Worm (Caenorhabditis elegans) whole organism, L4 larva: Measurements from ENCODE around the gene oac-54.

ENCODE experiments used
- F10B5.3 ChIP-seq: sonication (generic microtip); optimal IDR thresholded peaks from 2 replicates; lab custom pipeline; 2016; ENCODE audit warnings: mild to moderate bottlenecking, missing genetic modification characterization, missing compliant biosample characterization
- Y105C5A.15 ChIP-seq: fragments of 200-800 bp; sonication (Bioruptor generic); IDR thresholded peaks from 2 replicates; pipeline ENCODE4 v1.3.6; 2022; ENCODE audit warnings: missing genetic modification characterization, missing compliant biosample characterization
- Y75B8A.6 ChIP-seq: fragments of 200-800 bp; sonication (Bioruptor generic); IDR thresholded peaks from 2 replicates; pipeline ENCODE4 v1.3.6; 2022; ENCODE audit warnings: missing genetic modification reagents, missing genetic modification characterization, missing compliant biosample characterization
- aha-1 ChIP-seq: fragments of 150-350 bp; peaks from one replicate; lab custom pipeline; 2014; ENCODE audit warnings: missing biosample characterization, missing genetic modification characterization
- arid-1 ChIP-seq: fragments of 200-800 bp; sonication (Bioruptor generic); conservative IDR thresholded peaks from 2 replicates; pipeline ENCODE4 v1.3.6; 2022; ENCODE audit warnings: missing genetic modification reagents, missing genetic modification characterization, missing compliant biosample characterization
- ceh-32 ChIP-seq: sonication (generic microtip); optimal IDR thresholded peaks from 2 replicates; lab custom pipeline; 2016; ENCODE audit warnings: mild to moderate bottlenecking, missing genetic modification characterization, missing compliant biosample characterization; ENCODE audit not compliant: poor library complexity
- ceh-44 ChIP-seq: fragments of 200-800 bp; sonication (Bioruptor generic); IDR thresholded peaks from 2 replicates; pipeline ENCODE4 v1.3.6; 2022; ENCODE audit warnings: missing genetic modification reagents, missing genetic modification characterization, missing compliant biosample characterization
- daf-16 ChIP-seq, 3 experiments: sonication (generic microtip); optimal IDR thresholded peaks; 2 replicates each; lab custom pipeline; 2016 to 2017; ENCODE audit warnings: missing genetic modification characterization in 3 of 3, missing genetic modification reagents in 3 of 3, mild to moderate bottlenecking in 2 of 3, missing compliant biosample characterization in 2 of 3, missing biosample characterization in 1 of 3, moderate library complexity in 1 of 3
- dmd-6 ChIP-seq: fragments of 200-800 bp; sonication (Bioruptor generic); IDR thresholded peaks from 2 replicates; pipeline ENCODE4 v1.3.6; 2022; ENCODE audit warnings: missing genetic modification reagents, missing genetic modification characterization, missing compliant biosample characterization
- dmd-8 ChIP-seq: fragments of 200-800 bp; sonication (Bioruptor generic); IDR thresholded peaks from 2 replicates; pipeline ENCODE4 v1.3.6; 2022; ENCODE audit warnings: missing genetic modification characterization, missing compliant biosample characterization
- dve-1 ChIP-seq: sonication (generic microtip); optimal IDR thresholded peaks from 2 replicates; lab custom pipeline; 2017; ENCODE audit warnings: antibody characterized with exemption, mild to moderate bottlenecking, missing genetic modification characterization, missing compliant biosample characterization; ENCODE audit not compliant: insufficient read depth
- fos-1 ChIP-seq: fragments of 150-350 bp; optimal IDR thresholded peaks from 2 replicates; lab custom pipeline; 2014; ENCODE audit warnings: missing biosample characterization, missing genetic modification characterization
- gei-8 ChIP-seq: fragments of 200-800 bp; sonication (Bioruptor generic); optimal IDR thresholded peaks from 2 replicates; lab custom pipeline; 2018; ENCODE audit warnings: mild to moderate bottlenecking, missing genetic modification characterization, missing compliant biosample characterization
- hif-1 ChIP-seq, 2 experiments: sonication (generic microtip); optimal IDR thresholded peaks; 2 replicates each; lab custom pipeline; 2016 to 2017; ENCODE audit warnings: missing compliant biosample characterization in 2 of 2, missing genetic modification characterization in 2 of 2, missing genetic modification reagents in 2 of 2, missing genotype in 2 of 2, mild to moderate bottlenecking in 1 of 2
- hlh-11 ChIP-seq: fragments of 200-800 bp; sonication (Bioruptor generic); optimal IDR thresholded peaks from 2 replicates; lab custom pipeline; 2018; ENCODE audit warnings: mild to moderate bottlenecking, missing genetic modification characterization, missing compliant biosample characterization
- hmg-1.1 ChIP-seq: fragments of 200-800 bp; sonication (Bioruptor generic); IDR thresholded peaks from 2 replicates; pipeline ENCODE4 v1.3.6; 2022; ENCODE audit warnings: missing genetic modification reagents, missing genetic modification characterization, missing compliant biosample characterization
- lim-7 ChIP-seq: fragments of 200-800 bp; sonication (Bioruptor generic); IDR thresholded peaks from 2 replicates; pipeline ENCODE4 v1.3.6; 2022; ENCODE audit warnings: missing genetic modification characterization, missing compliant biosample characterization
- lin-1 ChIP-seq: fragments of 200-800 bp; sonication (Bioruptor generic); IDR thresholded peaks from 2 replicates; pipeline ENCODE4 v1.3.6; 2022; ENCODE audit warnings: missing genetic modification reagents, missing genetic modification characterization, missing compliant biosample characterization
- lin-38 ChIP-seq: fragments of 200-800 bp; sonication (Bioruptor generic); IDR thresholded peaks from 2 replicates; pipeline ENCODE4 v1.3.6; 2022; ENCODE audit warnings: missing genetic modification reagents, missing genetic modification characterization, missing compliant biosample characterization
- lin-39 ChIP-seq: fragments of 150-350 bp; optimal IDR thresholded peaks from 2 replicates; lab custom pipeline; 2014; ENCODE audit warnings: missing biosample characterization, missing genetic modification reagents, missing genetic modification characterization
- mes-2 ChIP-seq: sonication (generic microtip); optimal IDR thresholded peaks from 2 replicates; lab custom pipeline; 2016; ENCODE audit warnings: missing genotype, mild to moderate bottlenecking, missing genetic modification characterization, missing compliant biosample characterization; ENCODE audit not compliant: poor library complexity, severe bottlenecking
- nhr-25 ChIP-seq: sonication (generic microtip); optimal IDR thresholded peaks from 2 replicates; lab custom pipeline; 2017; ENCODE audit warnings: missing genetic modification characterization, mild to moderate bottlenecking, missing compliant biosample characterization, antibody characterized with exemption, moderate library complexity, borderline replicate concordance; ENCODE audit not compliant: insufficient read depth
- nhr-28 ChIP-seq: fragments of 150-350 bp; optimal IDR thresholded peaks from 2 replicates; lab custom pipeline; 2014; ENCODE audit warnings: missing biosample characterization, missing genetic modification characterization
- nhr-48 ChIP-seq: sonication (generic microtip); optimal IDR thresholded peaks from 2 replicates; lab custom pipeline; 2016; ENCODE audit warnings: mild to moderate bottlenecking, missing genetic modification characterization, missing compliant biosample characterization
- nhr-6 ChIP-seq: fragments of 150-350 bp; optimal IDR thresholded peaks from 2 replicates; lab custom pipeline; 2014; ENCODE audit warnings: missing biosample characterization, missing genetic modification characterization
- nhr-76 ChIP-seq: fragments of 150-350 bp; optimal IDR thresholded peaks from 2 replicates; lab custom pipeline; 2014; ENCODE audit warnings: missing biosample characterization, missing genetic modification characterization
- nhr-77 ChIP-seq: fragments of 150-350 bp; optimal IDR thresholded peaks from 2 replicates; lab custom pipeline; 2014; ENCODE audit warnings: missing biosample characterization, missing genetic modification characterization
- pqm-1 ChIP-seq: sonication (generic microtip); optimal IDR thresholded peaks from 2 replicates; lab custom pipeline; 2017; ENCODE audit warnings: missing biosample characterization, missing genetic modification characterization
- rbr-2 ChIP-seq: sonication (generic microtip); optimal IDR thresholded peaks from 2 replicates; lab custom pipeline; 2016; ENCODE audit warnings: missing genotype, missing genetic modification characterization, missing compliant biosample characterization
- skn-1 ChIP-seq: fragments of 150-350 bp; optimal IDR thresholded peaks from 2 replicates; lab custom pipeline; 2014; ENCODE audit warnings: missing biosample characterization, missing genetic modification characterization
- snpc-1.2 ChIP-seq: fragments of 200-800 bp; sonication (Bioruptor generic); IDR thresholded peaks from 2 replicates; pipeline ENCODE4 v1.3.6; 2022; ENCODE audit warnings: missing genetic modification reagents, missing genetic modification characterization, missing compliant biosample characterization
- tra-1 ChIP-seq: fragments of 200-800 bp; sonication (Bioruptor generic); IDR thresholded peaks from 2 replicates; pipeline ENCODE4 v1.3.6; 2022; ENCODE audit warnings: missing genetic modification reagents, missing genetic modification characterization, missing compliant biosample characterization
- unc-130 ChIP-seq: sonication (generic microtip); optimal IDR thresholded peaks from 2 replicates; lab custom pipeline; 2016; ENCODE audit warnings: missing genetic modification reagents, missing genetic modification characterization, missing compliant biosample characterization
- zip-11 ChIP-seq: fragments of 200-800 bp; sonication (Bioruptor generic); IDR thresholded peaks from 2 replicates; pipeline ENCODE4 v1.3.6; 2022; ENCODE audit warnings: missing genetic modification characterization, missing compliant biosample characterization

The oac-54 gene

DNA sequence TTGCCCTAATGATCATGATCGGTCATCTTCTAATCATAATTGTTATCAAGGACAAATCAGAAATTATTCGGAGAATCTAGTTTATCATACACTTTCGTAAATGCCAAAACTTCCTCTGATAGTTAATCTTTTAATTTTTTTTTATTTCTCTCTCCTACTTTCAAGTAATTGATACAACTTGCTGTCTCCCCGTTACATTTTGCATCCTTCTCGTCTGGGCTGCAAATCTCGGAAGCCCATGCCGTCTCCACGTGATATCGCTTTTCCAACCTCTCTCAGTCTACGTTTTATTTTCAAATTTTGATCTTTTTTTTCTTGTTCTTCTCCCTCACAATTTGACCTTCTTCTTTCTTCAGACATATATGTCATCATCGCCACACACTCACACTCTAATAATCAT lies 3.1 kb downstream of the oac-54 start, which contains the start of gene rhy-1:
rhy-1 (plus strand) TSS at position 357 of the 400 bp plus-strand sequence.
- TF ChIP-seq dmd-6 (GFP tag; lab: Robert Waterston, UW) = peak; percentile 42
- TF ChIP-seq lim-7 (GFP tag; lab: Robert Waterston, UW) = no peak
- TF ChIP-seq aha-1 (tag; lab: Kevin White, UChicago) = peak; percentile 84
- TF ChIP-seq F10B5.3 (tag; lab: Kevin White, UChicago) = no peak
- peak; percentile 15 for TF ChIP-seq nhr-48 (tag; lab: Kevin White, UChicago)

- TF ChIP-seq lin-39 = no peak
- TF ChIP-seq hif-1 (tag; optimal IDR thresholded peaks at IDR 0.05; lab: Kevin White, UChicago) = peak in 1 of 2 experiments; percentile 38
- no peak for TF ChIP-seq nhr-77 (tag; lab: Kevin White, UChicago)
- TF ChIP-seq lin-38 (GFP tag; lab: Robert Waterston, UW) = 0 out of 2 replicates have a peak, but pooled peaks have one; percentile 8
- TF ChIP-seq, all 104 proteins: peak for 2
Observed at ce11 chrII:9163348-9163747, 5.4 kb downstream of the oac-54 start.

- TF ChIP-seq lin-38 (GFP tag; lab: Robert Waterston, UW) (no peak), pqm-1 (peak; percentile 55), hlh-11 (tag; lab: Kevin White, UChicago) (peak; percentile 32), tra-1 (GFP tag; lab: Robert Waterston, UW) (0 out of 2 replicates have a peak, but pooled peaks have one; percentile 60), lin-1 (GFP tag; lab: Robert Waterston, UW) (peak; percentile 52; the same call in 1 of the 2 replicates), hmg-1.1 (GFP tag; lab: Robert Waterston, UW) (no peak), skn-1 (no peak), fos-1 (tag; lab: Kevin White, UChicago) (no peak), daf-16 (GFP tag; optimal IDR thresholded peaks at IDR 0.05; lab: Kevin White, UChicago) (no peak), daf-16 (tag; optimal IDR thresholded peaks at IDR 0.05; lab: Kevin White, UChicago) (peak; percentile 66), nhr-48 (tag; lab: Kevin White, UChicago) (peak; percentile 34), dve-1 (tag; lab: Kevin White, UChicago) (peak; percentile 12), dmd-6 (GFP tag; lab: Robert Waterston, UW) (peak; percentile 91; the same call in 1 of the 2 replicates)
Observed at ce11 chrII:9165762-9166460, 8.0 kb downstream of the oac-54 start, which contains the start of gene W07A12.8. Gene W07A12.8 (minus strand): TSS chrII:9165812.

- TF ChIP-seq dmd-8 (GFP tag; lab: Robert Waterston, UW) (no peak), unc-130 (GFP tag; lab: Kevin White, UChicago) (no peak), nhr-25 (tag; lab: Kevin White, UChicago) (no peak), Y75B8A.6 (GFP tag; lab: Robert Waterston, UW) (no peak), ceh-32 (tag; lab: Kevin White, UChicago) (no peak), lim-7 (GFP tag; lab: Robert Waterston, UW) (no peak), mes-2 (tag; lab: Kevin White, UChicago) (no peak), ceh-44 (no peak), snpc-1.2 (no peak), gei-8 (GFP tag; lab: Kevin White, UChicago) (no peak), Y105C5A.15 (GFP tag; lab: Robert Waterston, UW) (no peak), nhr-28 (tag; lab: Kevin White, UChicago) (no peak), zip-11 (GFP tag; lab: Robert Waterston, UW) (no peak), arid-1 (GFP tag; lab: Robert Waterston, UW) (no peak), nhr-6 (tag; lab: Kevin White, UChicago) (no peak), nhr-76 (tag; lab: Kevin White, UChicago) (no peak), rbr-2 (tag; lab: Kevin White, UChicago) (no peak)
Observed at ce11 chrII:9167730-9168129, 9.8 kb downstream of the oac-54 start, which contains the start of gene T23G7.3. Gene T23G7.3 (minus strand): TSS chrII:9167830.
